Worm (Caenorhabditis elegans) whole organism, L4/young adult: ENCODE data around the gene C03A7.2.

ENCODE experiments used
- W03F9.2 ChIP-seq: fragments of 150-350 bp; optimal IDR thresholded peaks from 2 replicates; lab custom pipeline; 2014; ENCODE audit warnings: missing biosample characterization, missing genetic modification characterization
- him-1 ChIP-seq: sonication (generic microtip); optimal IDR thresholded peaks from 2 replicates; lab custom pipeline; 2016; ENCODE audit warnings: missing genotype, missing genetic modification reagents, missing genetic modification characterization, missing compliant biosample characterization

ce11 chrV:5225660-5226059 is 43.9 kb downstream of the C03A7.2 start:
- no peak for TF ChIP-seq him-1 (tag; lab: Kevin White, UChicago)
- no peak for TF ChIP-seq W03F9.2 (tag; lab: Kevin White, UChicago)
